Fruit fly (Drosophila melanogaster): ENCODE measurements around the gene Smr.

DNA sequence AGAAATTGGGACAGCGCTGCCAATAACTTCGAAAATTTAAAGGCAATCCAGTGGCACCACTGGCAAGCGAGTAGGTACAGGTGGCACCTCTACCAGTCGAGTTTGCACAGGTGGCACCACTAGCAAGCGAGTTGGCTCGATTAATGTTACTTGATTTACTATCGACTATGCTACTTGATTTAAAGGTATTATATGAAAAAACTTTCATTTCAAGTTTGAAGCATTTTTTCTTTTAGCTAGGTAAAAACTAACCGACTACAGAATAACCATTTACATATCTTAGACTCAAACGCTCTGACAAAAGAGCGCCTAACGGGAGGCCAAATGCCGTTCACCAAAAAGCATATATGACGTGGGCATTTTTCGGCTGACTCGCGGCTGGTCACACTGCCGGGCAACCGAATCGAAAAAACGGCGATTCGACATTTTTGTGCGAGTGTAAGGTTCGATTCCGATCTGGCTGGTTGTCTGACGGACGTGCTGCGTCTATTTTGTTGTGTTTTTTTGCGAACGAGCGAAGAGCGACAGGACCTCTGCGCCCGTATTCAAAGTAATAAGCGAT is 83.3 kb downstream of the Smr start, which contains the start of gene Tis11:
- TF ChIP-seq ey (GFP tag; optimal IDR thresholded peaks at IDR 0.05) (no peak), psq (GFP tag; optimal IDR thresholded peaks at IDR 0.05) (no peak), sv (GFP tag; optimal IDR thresholded peaks at IDR 0.05) (no peak), Mio (GFP tag; optimal IDR thresholded peaks at IDR 0.05) (no peak), woc (GFP tag; optimal IDR thresholded peaks at IDR 0.05) (no peak), lola (GFP tag; optimal IDR thresholded peaks at IDR 0.05) (no peak), Abd-B (GFP tag; optimal IDR thresholded peaks at IDR 0.05) (no peak)

All from whole organism, wandering third instar larva.